Fruit fly (Drosophila melanogaster) whole organism: ENCODE measurements around the gene Mon1.

ENCODE experiments used
- CG8478 ChIP-seq: fragments of >200 bp; optimal IDR thresholded peaks from 2 replicates; lab custom pipeline; 2018; ENCODE audit warnings: inconsistent platforms
- Dll ChIP-seq: fragments of >200 bp; optimal IDR thresholded peaks from 2 replicates; lab custom pipeline; 2017
- EcR ChIP-seq, 2 experiments: fragments of >200 bp; optimal IDR thresholded peaks; 2 replicates each; lab custom pipeline; 2017; ENCODE audit warnings: missing biosample characterization in 2 of 2, missing genetic modification characterization in 2 of 2, missing genetic modification reagents in 2 of 2
- pan ChIP-seq: fragments of >200 bp; optimal IDR thresholded peaks from 2 replicates; lab custom pipeline; 2017
- psq ChIP-seq: fragments of >200 bp; optimal IDR thresholded peaks from 2 replicates; lab custom pipeline; 2017
- usp ChIP-seq: fragments of >200 bp; optimal IDR thresholded peaks from 2 replicates; lab custom pipeline; 2017; ENCODE audit warnings: missing biosample characterization, missing genetic modification characterization, mixed read lengths

The Mon1 gene

DNA sequence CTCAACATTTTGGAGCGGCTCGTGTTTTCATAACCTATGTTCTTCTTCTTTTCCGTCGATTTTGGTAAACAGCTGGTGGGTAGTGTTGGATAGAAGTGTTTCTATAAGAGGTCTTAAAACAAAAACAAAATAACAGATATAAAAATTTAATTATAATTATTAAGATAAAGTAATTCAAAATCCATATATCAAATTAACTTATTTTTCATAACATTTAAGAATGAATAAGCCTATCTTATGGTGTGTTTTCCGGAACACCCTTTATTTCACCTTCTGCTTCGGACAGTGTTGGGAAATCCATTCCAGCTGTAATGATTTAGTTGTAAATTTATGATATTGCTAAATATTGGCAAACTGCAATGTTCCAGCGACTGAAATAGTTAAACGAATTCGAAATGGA, at the start of gene Mon1, which contains the start of gene mRpS2:
Gene Mon1, plus strand, starts transcription at position 286 of the 400 bp plus-strand sequence.
Gene mRpS2, minus strand, starts transcription at position 64 of the 400 bp plus-strand sequence.
- TF ChIP-seq usp (GFP tag; lab: Kevin White, UChicago): no peak
- no peak for TF ChIP-seq EcR (GFP tag; optimal IDR thresholded peaks at IDR 0.05; lab: Kevin White, UChicago)
- no peak for TF ChIP-seq CG8478
- no peak for TF ChIP-seq pan (lab: Kevin White, UChicago)
- no peak for TF ChIP-seq psq
- no peak for TF ChIP-seq Dll

DNA sequence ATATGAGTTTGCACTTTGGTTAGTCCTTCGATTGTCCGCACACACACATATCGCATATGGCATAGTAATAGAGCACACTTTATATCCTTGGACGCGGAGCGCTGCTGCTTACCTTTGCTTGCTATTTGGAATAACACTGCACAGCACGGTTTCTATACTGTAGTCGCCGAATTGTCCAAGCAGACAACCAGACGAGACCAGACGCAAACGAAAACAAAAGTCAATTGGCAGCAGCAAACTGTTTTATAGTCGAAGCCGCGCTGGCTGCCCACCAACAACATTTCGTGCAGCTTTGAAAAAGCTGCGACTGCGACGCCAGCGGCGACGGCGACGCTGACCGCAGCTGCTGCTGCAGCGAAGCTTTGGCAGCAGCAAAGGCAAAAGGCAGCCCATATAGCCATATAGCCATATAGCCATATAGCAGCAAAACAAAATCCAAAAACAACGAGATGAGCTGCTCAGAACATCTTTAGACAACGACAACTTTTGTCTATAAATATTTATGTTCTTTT, 48.7 kb upstream of the Mon1 start, which contains the start of gene slf:
Gene slf, minus strand, starts transcription at position 219 of the 512 bp plus-strand sequence.
- TF ChIP-seq CG8478 (no peak), usp (GFP tag; lab: Kevin White, UChicago) (no peak), Dll (no peak), pan (lab: Kevin White, UChicago) (no peak), psq (no peak), EcR (GFP tag; optimal IDR thresholded peaks at IDR 0.05; lab: Kevin White, UChicago) (no peak)

DNA sequence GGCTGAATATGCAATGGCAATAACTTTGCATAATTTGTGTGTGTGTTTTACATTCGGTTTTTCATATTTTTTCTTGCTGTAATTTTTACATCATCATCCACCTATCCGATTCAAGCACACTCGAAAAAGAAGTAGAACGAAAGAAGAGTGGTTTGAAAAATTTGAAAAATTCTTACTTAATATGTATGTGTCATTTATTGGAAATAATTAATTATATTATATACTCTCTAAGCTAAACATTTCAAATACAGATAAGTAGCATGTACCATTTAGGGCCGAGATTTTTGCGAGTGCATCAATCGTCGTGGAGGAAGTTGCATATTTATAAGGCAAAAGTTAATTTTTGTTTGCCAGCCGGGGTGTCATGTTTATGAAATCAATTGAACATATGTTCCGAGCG, 44.3 kb upstream of the Mon1 start:
- TF ChIP-seq pan (lab: Kevin White, UChicago) (no peak), Dll (no peak), CG8478 (no peak), EcR (GFP tag; optimal IDR thresholded peaks at IDR 0.05; lab: Kevin White, UChicago) (no peak), usp (GFP tag; lab: Kevin White, UChicago) (no peak), psq (no peak)

DNA sequence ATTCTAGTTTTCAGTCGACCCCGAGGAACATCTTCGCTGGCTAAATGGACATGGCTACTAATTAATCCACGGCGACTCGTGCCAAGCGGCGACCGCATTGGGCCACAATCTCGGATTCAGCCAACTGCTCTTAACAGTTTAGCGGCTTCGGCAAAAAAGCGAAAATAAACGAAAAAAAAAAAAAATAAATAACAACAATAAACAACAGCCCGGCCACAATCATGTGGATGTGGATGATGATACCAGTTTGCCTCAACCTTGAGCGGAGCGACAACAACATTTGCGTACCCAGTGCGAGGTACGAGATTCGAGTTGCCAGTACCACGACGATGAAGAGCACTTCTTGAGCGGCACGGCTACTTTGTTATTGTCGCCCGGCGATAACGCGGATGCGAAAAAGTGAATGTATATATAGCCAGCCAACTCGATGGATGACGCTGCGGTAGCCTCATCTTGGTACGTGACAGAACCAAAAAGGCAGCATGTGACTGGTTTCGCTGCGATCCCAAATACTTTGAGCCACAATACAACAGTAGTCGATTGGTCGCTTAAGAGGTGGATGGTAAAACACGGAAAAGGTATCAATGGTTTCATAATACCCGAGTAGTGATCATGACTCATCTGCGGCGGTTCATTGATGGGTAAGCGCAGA, 42.4 kb upstream of the Mon1 start:
- TF ChIP-seq Dll: no peak
- TF ChIP-seq pan (lab: Kevin White, UChicago): no peak
- no peak for TF ChIP-seq usp (GFP tag; lab: Kevin White, UChicago)
- no peak for TF ChIP-seq CG8478
- TF ChIP-seq psq: no peak
- TF ChIP-seq EcR (GFP tag; optimal IDR thresholded peaks at IDR 0.05; lab: Kevin White, UChicago): no peak

DNA sequence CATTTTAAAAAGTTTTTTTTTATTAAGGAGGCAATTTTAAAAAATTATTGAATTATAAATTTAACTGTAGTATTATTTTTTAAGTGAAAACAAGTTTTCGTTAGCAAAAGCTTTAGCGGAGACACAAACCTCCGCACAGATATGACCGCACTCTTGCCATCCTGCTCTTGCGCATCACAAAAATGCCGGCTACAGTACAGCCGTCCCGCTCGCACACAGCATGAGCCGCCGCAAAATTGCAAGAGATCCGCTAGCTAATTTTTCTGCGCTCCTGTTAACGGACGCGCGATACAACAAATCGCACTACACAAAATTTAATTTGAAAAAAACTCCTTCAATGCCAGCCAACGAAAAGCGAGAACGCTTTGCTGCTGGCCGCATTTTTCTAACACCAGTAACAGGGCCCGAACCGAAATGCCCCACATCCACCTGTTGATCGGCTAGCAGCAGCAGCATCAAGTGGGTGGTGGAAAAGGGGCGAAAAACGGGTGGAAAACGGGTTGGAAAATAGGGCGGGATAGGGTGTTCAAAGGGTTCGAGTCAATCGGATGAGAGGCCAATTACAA, 40.3 kb upstream of the Mon1 start:
- TF ChIP-seq Dll: no peak
- TF ChIP-seq usp (GFP tag; lab: Kevin White, UChicago): no peak
- peak; percentile 79 for TF ChIP-seq CG8478

DNA sequence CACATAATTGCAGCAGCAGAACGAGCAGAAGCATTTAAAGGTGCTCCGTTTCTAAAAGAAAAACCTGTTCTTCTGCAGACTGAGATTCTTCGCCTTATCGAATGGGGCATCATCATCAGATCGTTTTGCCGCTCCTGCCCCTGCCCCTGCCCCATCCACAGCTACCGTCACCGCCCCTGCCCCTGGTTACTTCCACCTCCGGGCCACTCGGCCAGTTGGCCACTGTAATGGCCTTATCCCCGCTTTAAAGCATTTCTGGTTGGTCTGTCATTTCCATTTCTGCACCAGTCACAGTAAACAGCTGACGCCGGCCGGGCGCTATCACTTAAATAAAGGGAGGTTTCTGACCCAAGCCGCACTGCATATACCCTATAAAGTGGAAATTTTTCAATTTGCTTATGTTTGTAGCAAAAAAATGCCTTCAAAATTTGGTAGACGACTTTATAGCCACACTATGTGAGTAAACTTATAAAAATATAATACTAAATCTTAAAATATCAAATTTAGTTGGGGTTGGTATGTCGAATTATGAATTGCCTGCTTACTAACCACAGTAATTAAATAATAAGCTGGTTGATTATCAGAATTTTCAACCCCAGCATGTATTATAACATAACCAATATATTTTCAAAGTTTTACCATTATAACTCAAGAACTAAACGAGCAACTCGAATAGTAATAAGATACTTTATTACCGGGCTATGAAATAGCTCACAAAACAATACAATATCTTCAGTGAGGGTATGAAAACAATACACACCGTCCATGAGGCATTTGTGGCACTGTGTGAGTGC, 39.5 kb upstream of the Mon1 start:
- peak; percentile 58 for TF ChIP-seq Dll
- TF ChIP-seq pan (lab: Kevin White, UChicago): no peak
- TF ChIP-seq usp (GFP tag; lab: Kevin White, UChicago): no peak
- no peak for TF ChIP-seq psq
- peak in 1 of 2 experiments; percentile 28 for TF ChIP-seq EcR (GFP tag; optimal IDR thresholded peaks at IDR 0.05; lab: Kevin White, UChicago)
- TF ChIP-seq CG8478: no peak

DNA sequence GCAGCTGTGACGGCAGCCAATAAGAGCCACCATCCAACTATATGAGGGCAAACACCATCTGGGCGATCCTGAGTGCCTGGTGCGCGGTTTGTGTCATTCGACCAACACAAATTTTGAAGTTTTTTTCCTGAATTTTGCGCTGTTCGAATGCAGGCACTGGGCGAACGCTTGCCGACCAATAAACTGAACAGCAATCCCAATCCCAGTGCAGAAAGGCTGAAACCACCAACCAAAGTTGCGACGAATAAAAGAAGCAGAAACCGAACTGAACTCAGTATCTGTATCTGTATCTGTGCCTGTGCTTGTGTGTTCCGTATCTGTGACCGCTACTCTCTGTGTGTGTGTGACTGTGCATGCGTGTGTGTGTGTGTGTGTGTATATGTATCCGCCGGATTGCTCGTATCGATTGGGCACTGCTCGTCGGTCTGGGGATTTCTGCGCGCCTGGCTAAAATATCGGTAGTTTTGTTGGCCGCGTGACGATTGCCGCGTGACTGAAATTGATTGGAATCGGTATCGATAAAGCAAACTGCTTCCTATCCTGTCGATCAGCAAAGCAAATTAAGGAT, 38.9 kb upstream of the Mon1 start:
- no peak for TF ChIP-seq Dll
- peak; percentile 89 for TF ChIP-seq CG8478
- peak in 1 of 2 experiments; percentile 46 for TF ChIP-seq EcR (GFP tag; optimal IDR thresholded peaks at IDR 0.05; lab: Kevin White, UChicago)
- no peak for TF ChIP-seq usp (GFP tag; lab: Kevin White, UChicago)
- no peak for TF ChIP-seq psq
- no peak for TF ChIP-seq pan (lab: Kevin White, UChicago)

DNA sequence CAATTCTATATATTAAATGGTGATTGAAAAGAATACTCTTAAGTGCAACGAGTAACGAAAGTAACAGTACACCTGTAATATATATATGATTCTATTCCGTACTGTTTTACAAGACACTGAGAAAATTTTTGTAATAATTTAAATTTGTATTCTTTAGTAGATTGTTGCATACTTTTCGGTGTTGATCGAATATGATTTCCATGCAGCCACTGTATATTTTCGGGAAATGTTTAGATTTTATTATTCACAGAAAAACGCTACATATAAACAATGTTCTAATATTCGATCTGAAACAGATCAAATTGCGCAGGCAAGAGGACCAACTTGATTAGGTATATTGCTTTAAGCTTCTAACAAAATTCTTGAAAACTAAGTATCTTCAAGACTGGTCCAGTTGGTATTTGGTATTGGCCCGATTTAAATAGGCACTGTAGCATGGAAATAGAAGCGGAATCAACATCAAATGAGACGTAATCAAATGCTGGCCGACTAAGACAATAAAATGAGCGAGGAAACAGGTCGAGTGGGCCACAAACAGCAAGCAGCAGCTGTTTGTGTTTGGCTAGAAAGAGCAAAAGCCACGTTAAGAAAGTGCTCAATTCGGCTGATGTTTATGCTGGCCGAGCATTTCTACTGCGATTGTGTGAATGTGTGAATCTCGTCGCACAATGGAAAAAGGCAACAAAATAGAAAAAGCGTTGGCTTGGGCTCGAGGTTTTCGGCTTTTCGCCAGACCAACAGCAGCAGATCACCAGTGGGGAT, 38.0 kb upstream of the Mon1 start, which contains the start of gene CG15629:
Gene CG15629, plus strand, starts transcription at position 749 of the 762 bp plus-strand sequence.
- TF ChIP-seq CG8478: no peak
- no peak for TF ChIP-seq psq
- TF ChIP-seq Dll: no peak
- no peak for TF ChIP-seq pan (lab: Kevin White, UChicago)
- TF ChIP-seq EcR (GFP tag; optimal IDR thresholded peaks at IDR 0.05; lab: Kevin White, UChicago): no peak
- no peak for TF ChIP-seq usp (GFP tag; lab: Kevin White, UChicago)

DNA sequence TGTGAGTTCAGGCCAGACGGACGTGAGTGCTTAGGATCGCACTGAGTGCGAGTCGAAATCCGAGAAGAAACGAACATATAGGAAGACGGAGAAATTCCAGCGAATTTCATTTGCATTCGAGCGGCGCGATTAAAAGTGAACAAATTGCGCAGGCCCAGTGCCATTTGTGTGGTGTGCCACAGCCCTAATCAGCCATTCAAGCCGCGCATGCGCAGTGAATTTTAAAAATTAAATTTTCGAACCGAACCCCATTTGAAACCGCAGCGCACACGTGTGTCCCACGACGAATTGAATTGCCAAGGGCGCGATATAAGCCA, 37.5 kb upstream of the Mon1 start:
- TF ChIP-seq pan (lab: Kevin White, UChicago) (no peak), usp (GFP tag; lab: Kevin White, UChicago) (no peak), Dll (no peak), psq (no peak)

DNA sequence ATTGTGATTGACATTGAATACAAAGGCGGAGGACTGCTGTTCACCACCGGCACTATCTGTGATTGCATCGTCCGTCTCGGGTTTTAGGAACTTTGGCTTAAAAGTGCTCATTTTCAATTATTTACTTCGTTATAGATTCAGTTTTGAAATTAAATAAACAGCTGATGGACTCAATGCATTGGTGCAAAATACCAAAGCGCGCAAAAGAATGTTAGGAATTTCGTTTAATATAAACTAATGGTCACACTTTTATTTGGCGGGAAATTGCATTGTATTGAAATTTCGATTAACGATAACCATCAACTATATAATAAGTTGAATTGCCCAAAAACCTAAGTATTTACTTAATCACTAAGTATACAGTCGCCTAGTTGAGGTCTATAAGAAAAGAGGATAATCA, 32.4 kb upstream of the Mon1 start, which contains the start of gene CG3225:
Gene CG3225, minus strand, starts transcription at position 190 of the 400 bp plus-strand sequence.
- no peak for TF ChIP-seq CG8478
- no peak for TF ChIP-seq EcR (GFP tag; optimal IDR thresholded peaks at IDR 0.05; lab: Kevin White, UChicago)
- no peak for TF ChIP-seq pan (lab: Kevin White, UChicago)
- TF ChIP-seq psq: no peak
- TF ChIP-seq usp (GFP tag; lab: Kevin White, UChicago): no peak
- no peak for TF ChIP-seq Dll

DNA sequence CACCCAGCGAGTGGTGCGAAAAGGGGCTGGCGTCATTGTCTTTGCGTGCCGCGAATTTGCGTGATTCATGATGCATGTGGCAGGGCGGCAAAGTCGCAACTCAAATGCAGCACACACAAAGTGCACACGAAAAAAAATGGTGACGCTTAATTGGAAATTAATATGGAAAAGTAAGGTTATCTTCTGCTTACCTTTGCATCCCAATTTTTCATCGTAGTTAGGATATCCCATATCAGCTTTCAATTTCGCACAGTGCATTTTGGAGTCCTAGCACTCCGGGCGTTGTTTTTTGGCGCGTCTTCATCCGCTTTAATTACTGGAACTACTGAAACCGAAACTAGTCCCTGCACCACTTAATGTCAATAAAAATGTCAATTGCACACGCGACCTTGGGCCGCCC, 30.4 kb upstream of the Mon1 start:
- no peak for TF ChIP-seq Dll
- TF ChIP-seq EcR (GFP tag; optimal IDR thresholded peaks at IDR 0.05; lab: Kevin White, UChicago): no peak
- no peak for TF ChIP-seq pan (lab: Kevin White, UChicago)
